Fruit fly (Drosophila melanogaster): Measurements from ENCODE around the gene CG6144.
A peak's percentile ranks its signal among the peaks of the same experiment; 100 is the strongest.

Gene CG6144

dm6 chr2L:10474268-10474678 is 14.2 kb upstream of the CG6144 start, which contains the start of gene RluA-1 (continued):
- TF ChIP-seq dan (GFP tag; IDR thresholded peaks at IDR 0.05) (peak; percentile 97), CG10565 (GFP tag; optimal IDR thresholded peaks at IDR 0.05) (peak; percentile 96), CG1233 (GFP tag; optimal IDR thresholded peaks at IDR 0.05) (peak; percentile 99), Sry-β (GFP tag; optimal IDR thresholded peaks at IDR 0.05) (peak; percentile 79), Chrac-16 (GFP tag; optimal IDR thresholded peaks at IDR 0.05) (peak; percentile 99), CG1603 (tag; optimal IDR thresholded peaks at IDR 0.05) (peak; percentile 97), CG9817 (tag; optimal IDR thresholded peaks at IDR 0.05) (peak; percentile 99), Camta (GFP tag; optimal IDR thresholded peaks at IDR 0.05) (peak; percentile 78), CG2116 (GFP tag; optimal IDR thresholded peaks at IDR 0.05) (peak; percentile 92), nerfin-1 (tag; optimal IDR thresholded peaks at IDR 0.05) (peak; percentile 99), pho (GFP tag; optimal IDR thresholded peaks at IDR 0.05) (peak; percentile 92), Hmx (GFP tag; optimal IDR thresholded peaks at IDR 0.05) (peak; percentile 65), pita (GFP tag; optimal IDR thresholded peaks at IDR 0.05) (no peak), Blimp-1 (GFP tag; optimal IDR thresholded peaks at IDR 0.05) (peak; percentile 99), Sox102F (GFP tag; optimal IDR thresholded peaks at IDR 0.05) (peak; percentile 100), CG4360 (GFP tag; IDR thresholded peaks at IDR 0.05) (peak; percentile 94), pnt (GFP tag; optimal IDR thresholded peaks at IDR 0.05) (peak; percentile 91), bigmax (GFP tag; optimal IDR thresholded peaks at IDR 0.05) (peak; percentile 80), Tbp (GFP tag; optimal IDR thresholded peaks at IDR 0.05) (no peak), CG18764 (GFP tag; optimal IDR thresholded peaks at IDR 0.05) (peak; percentile 98), CG43689 (GFP tag; IDR thresholded peaks at IDR 0.05) (peak; percentile 97), ftz-f1 (GFP tag; optimal IDR thresholded peaks at IDR 0.05) (peak; percentile 86), CG1832 (GFP tag; optimal IDR thresholded peaks at IDR 0.05) (no peak), hkb (optimal IDR thresholded peaks at IDR 0.05) (no peak), hkb (GFP tag; IDR thresholded peaks at IDR 0.05) (peak; percentile 100), zf30C (GFP tag; optimal IDR thresholded peaks at IDR 0.05) (peak; percentile 38), CG15073 (GFP tag; optimal IDR thresholded peaks at IDR 0.05) (peak; percentile 91), so (GFP tag; IDR thresholded peaks at IDR 0.05) (peak; percentile 97), CG1529 (GFP tag; optimal IDR thresholded peaks at IDR 0.05) (peak; percentile 99), CG10431 (GFP tag; optimal IDR thresholded peaks at IDR 0.05) (peak; percentile 99), CG4424 (GFP tag; optimal IDR thresholded peaks at IDR 0.05) (peak; percentile 99), Jarid2 (GFP tag; optimal IDR thresholded peaks at IDR 0.05) (peak; percentile 94), kay (GFP tag; optimal IDR thresholded peaks at IDR 0.05) (peak; percentile 86), phol (tag; optimal IDR thresholded peaks at IDR 0.05) (peak; percentile 99), fd64A (GFP tag; optimal IDR thresholded peaks at IDR 0.05) (peak; percentile 98), Stat92E (GFP tag; optimal IDR thresholded peaks at IDR 0.05) (peak in 1 of 3 experiments; percentile 98), vvl (GFP tag; IDR thresholded peaks at IDR 0.05) (peak; percentile 100), CG7745 (tag; optimal IDR thresholded peaks at IDR 0.05) (peak; percentile 92), CG9797 (GFP tag; optimal IDR thresholded peaks at IDR 0.05) (peak; percentile 78), sisA (GFP tag; IDR thresholded peaks at IDR 0.05) (peak; percentile 90; the same call in 1 of the 2 replicates), run (tag; optimal IDR thresholded peaks at IDR 0.05) (peak; percentile 99), vfl (GFP tag; optimal IDR thresholded peaks at IDR 0.05) (peak; percentile 96), CG6791 (GFP tag; IDR thresholded peaks at IDR 0.05; ENCODE audit: partially characterized antibody) (0 out of 3 replicates have a peak, but pooled peaks have one; percentile 20), D (optimal IDR thresholded peaks at IDR 0.05) (no peak), D (GFP tag; optimal IDR thresholded peaks at IDR 0.05) (peak; percentile 99), dysf (GFP tag; IDR thresholded peaks at IDR 0.05) (peak; percentile 100), CG3163 (GFP tag; optimal IDR thresholded peaks at IDR 0.05) (peak; percentile 76), CG17328 (GFP tag; IDR thresholded peaks at IDR 0.05) (peak; percentile 100), Eip74EF (GFP tag; optimal IDR thresholded peaks at IDR 0.05) (peak in 1 of 2 experiments; percentile 99), BEAF-32 (GFP tag; optimal IDR thresholded peaks at IDR 0.05) (peak; percentile 29), Gug (GFP tag; IDR thresholded peaks at IDR 0.05) (peak; percentile 98)

Data from whole organism, embryonic.